Worm (Caenorhabditis elegans) whole organism, L2 larva: Measurements from ENCODE around the gene gyf-1.

Experiments
- C34F6.9 ChIP-seq: fragments of 150-350 bp; optimal IDR thresholded peaks from 2 replicates; lab custom pipeline; 2014; ENCODE audit warnings: missing biosample characterization, missing genetic modification characterization
- F13H6.1 ChIP-seq: sonication (generic microtip); optimal IDR thresholded peaks from 2 replicates; lab custom pipeline; 2016; ENCODE audit warnings: missing genetic modification characterization, missing compliant biosample characterization
- R02D3.7 ChIP-seq: fragments of 150-350 bp; optimal IDR thresholded peaks from 2 replicates; lab custom pipeline; 2014; ENCODE audit warnings: missing biosample characterization, missing genetic modification characterization
- Y55F3AM.14 ChIP-seq: fragments of 200-800 bp; sonication (Bioruptor generic); optimal IDR thresholded peaks from 2 replicates; lab custom pipeline; 2018; ENCODE audit warnings: mild to moderate bottlenecking, missing genetic modification characterization, missing compliant biosample characterization
- ZK546.5 ChIP-seq: sonication (generic microtip); optimal IDR thresholded peaks from 2 replicates; lab custom pipeline; 2017; ENCODE audit warnings: missing biosample characterization, missing genetic modification characterization
- alr-1 ChIP-seq: fragments of 150-350 bp; optimal IDR thresholded peaks from 2 replicates; lab custom pipeline; 2014; ENCODE audit warnings: missing biosample characterization, missing genetic modification characterization
- ama-1 ChIP-seq: fragments of 150-350 bp; optimal IDR thresholded peaks from 2 replicates; lab custom pipeline; 2018; ENCODE audit warnings: inconsistent platforms
- blmp-1 ChIP-seq: sonication (generic microtip); optimal IDR thresholded peaks from 2 replicates; lab custom pipeline; 2017; ENCODE audit warnings: missing genetic modification characterization, mild to moderate bottlenecking, missing compliant biosample characterization, antibody characterized with exemption, moderate library complexity; ENCODE audit not compliant: insufficient read depth
- ceh-16 ChIP-seq: fragments of 150-350 bp; optimal IDR thresholded peaks from 2 replicates; lab custom pipeline; 2014; ENCODE audit warnings: missing biosample characterization, missing genetic modification characterization
- crh-2 ChIP-seq: sonication (generic microtip); optimal IDR thresholded peaks from 2 replicates; lab custom pipeline; 2017; ENCODE audit warnings: missing biosample characterization, missing genetic modification characterization
- dmd-4 ChIP-seq: sonication (generic microtip); optimal IDR thresholded peaks from 2 replicates; lab custom pipeline; 2017; ENCODE audit warnings: missing biosample characterization, missing genetic modification characterization
- egl-27 ChIP-seq: sonication (generic microtip); optimal IDR thresholded peaks from 3 replicates; lab custom pipeline; 2017; ENCODE audit warnings: missing biosample characterization, missing genetic modification reagents, missing genetic modification characterization
- elt-1 ChIP-seq: fragments of 150-350 bp; optimal IDR thresholded peaks from 2 replicates; lab custom pipeline; 2014; ENCODE audit warnings: missing biosample characterization, missing genetic modification characterization
- elt-3 ChIP-seq: sonication (generic microtip); optimal IDR thresholded peaks from 2 replicates; lab custom pipeline; 2017; ENCODE audit warnings: missing biosample characterization, missing genetic modification characterization
- fos-1 ChIP-seq: fragments of 150-350 bp; optimal IDR thresholded peaks from 2 replicates; lab custom pipeline; 2014; ENCODE audit warnings: missing biosample characterization, missing genetic modification characterization
- lin-11 ChIP-seq: fragments of 150-350 bp; sonication (generic microtip); optimal IDR thresholded peaks from 2 replicates; lab custom pipeline; 2014; ENCODE audit warnings: missing biosample characterization, missing genetic modification characterization, inconsistent platforms, mixed read lengths
- lin-13 ChIP-seq: fragments of 150-350 bp; optimal IDR thresholded peaks from 2 replicates; lab custom pipeline; 2014; ENCODE audit warnings: missing biosample characterization, missing genetic modification reagents, missing genetic modification characterization
- lin-39 ChIP-seq: fragments of 150-350 bp; optimal IDR thresholded peaks from 2 replicates; lab custom pipeline; 2014; ENCODE audit warnings: missing biosample characterization, missing genetic modification reagents, missing genetic modification characterization
- lsy-2 ChIP-seq, 2 experiments: fragments of 150-350 bp in 1 of 2; sonication (generic microtip) in 1 of 2; optimal IDR thresholded peaks; 2 replicates each; lab custom pipeline; 2014 to 2017; ENCODE audit warnings: missing biosample characterization in 2 of 2, missing genetic modification characterization in 2 of 2
- mab-5 ChIP-seq: fragments of 150-350 bp; optimal IDR thresholded peaks from 2 replicates; lab custom pipeline; 2014; ENCODE audit warnings: missing biosample characterization, missing genetic modification characterization
- mbf-1 ChIP-seq: sonication (generic microtip); optimal IDR thresholded peaks from 2 replicates; lab custom pipeline; 2017; ENCODE audit warnings: missing biosample characterization, missing genetic modification characterization
- mdl-1 ChIP-seq, 2 experiments: fragments of 150-350 bp in 1 of 2; sonication (generic microtip) in 1 of 2; optimal IDR thresholded peaks; 2 replicates each; lab custom pipeline; 2017; ENCODE audit warnings: missing biosample characterization in 2 of 2, missing genetic modification characterization in 2 of 2
- nhr-10 ChIP-seq: sonication (generic microtip); optimal IDR thresholded peaks from 2 replicates; lab custom pipeline; 2017; ENCODE audit warnings: missing biosample characterization, missing genetic modification characterization
- nhr-11 ChIP-seq: fragments of 150-350 bp; optimal IDR thresholded peaks from 2 replicates; lab custom pipeline; 2014; ENCODE audit warnings: missing biosample characterization, missing genetic modification characterization
- nhr-12 ChIP-seq: fragments of 150-350 bp; optimal IDR thresholded peaks from 2 replicates; lab custom pipeline; 2014; ENCODE audit warnings: missing biosample characterization, missing genetic modification characterization
- nhr-129 ChIP-seq: fragments of 150-350 bp; optimal IDR thresholded peaks from 2 replicates; lab custom pipeline; 2014; ENCODE audit warnings: missing biosample characterization, missing genetic modification characterization
- nhr-21 ChIP-seq: fragments of 150-350 bp; optimal IDR thresholded peaks from 2 replicates; lab custom pipeline; 2014; ENCODE audit warnings: missing biosample characterization, missing genetic modification characterization
- nhr-23 ChIP-seq: fragments of 150-350 bp; optimal IDR thresholded peaks from 2 replicates; lab custom pipeline; 2014; ENCODE audit warnings: missing biosample characterization, missing genetic modification reagents, missing genetic modification characterization
- nhr-237 ChIP-seq: fragments of 150-350 bp; optimal IDR thresholded peaks from 2 replicates; lab custom pipeline; 2014; ENCODE audit warnings: missing biosample characterization, missing genetic modification characterization
- nhr-25 ChIP-seq: fragments of 150-350 bp; sonication (generic microtip); optimal IDR thresholded peaks from 3 replicates; lab custom pipeline; 2014; ENCODE audit warnings: missing biosample characterization, missing genetic modification characterization
- nhr-6 ChIP-seq: fragments of 150-350 bp; optimal IDR thresholded peaks from 2 replicates; lab custom pipeline; 2014; ENCODE audit warnings: missing biosample characterization, missing genetic modification characterization
- peb-1 ChIP-seq: fragments of 150-350 bp; optimal IDR thresholded peaks from 2 replicates; lab custom pipeline; 2014; ENCODE audit warnings: missing biosample characterization, missing genetic modification characterization
- sem-4 ChIP-seq: fragments of 150-350 bp; optimal IDR thresholded peaks from 2 replicates; lab custom pipeline; 2014; ENCODE audit warnings: missing biosample characterization, missing genetic modification reagents, missing genetic modification characterization
- skn-1 ChIP-seq: sonication (generic microtip); optimal IDR thresholded peaks from 2 replicates; lab custom pipeline; 2017; ENCODE audit warnings: missing biosample characterization, missing genetic modification characterization
- sma-3 ChIP-seq: sonication (generic microtip); optimal IDR thresholded peaks from 2 replicates; lab custom pipeline; 2016; ENCODE audit warnings: missing genetic modification reagents, missing genetic modification characterization, missing compliant biosample characterization
- sma-9 ChIP-seq, 2 experiments: fragments of 150-350 bp in 1 of 2; sonication (generic microtip) in 1 of 2; optimal IDR thresholded peaks; 2 replicates each; lab custom pipeline; 2014 to 2016; ENCODE audit warnings: missing genetic modification characterization in 2 of 2, mild to moderate bottlenecking in 1 of 2, missing biosample characterization in 1 of 2, missing compliant biosample characterization in 1 of 2, missing genetic modification reagents in 1 of 2, moderate library complexity in 1 of 2
- snpc-4 ChIP-seq: fragments of 150-350 bp; optimal IDR thresholded peaks from 2 replicates; lab custom pipeline; 2014; ENCODE audit warnings: missing biosample characterization, missing genetic modification characterization
- unc-39 ChIP-seq: fragments of 150-350 bp; optimal IDR thresholded peaks from 2 replicates; lab custom pipeline; 2014; ENCODE audit warnings: missing biosample characterization, missing genetic modification characterization
- unc-55 ChIP-seq: fragments of 150-350 bp; sonication (generic microtip); optimal IDR thresholded peaks from 3 replicates; lab custom pipeline; 2014; ENCODE audit warnings: missing biosample characterization, missing genetic modification reagents, missing genetic modification characterization
- zag-1 ChIP-seq: fragments of 150-350 bp; optimal IDR thresholded peaks from 2 replicates; lab custom pipeline; 2014; ENCODE audit warnings: missing biosample characterization, missing genetic modification characterization
- ztf-1 ChIP-seq: fragments of 200-800 bp; sonication (Bioruptor generic); conservative IDR thresholded peaks from 2 replicates; pipeline ENCODE4 v1.3.6; 2022; ENCODE audit warnings: missing genetic modification characterization, missing compliant biosample characterization
- ztf-11 ChIP-seq: sonication (generic microtip); optimal IDR thresholded peaks from 2 replicates; lab custom pipeline; 2017; ENCODE audit warnings: missing biosample characterization, missing genetic modification characterization

gyf-1 gene

DNA sequence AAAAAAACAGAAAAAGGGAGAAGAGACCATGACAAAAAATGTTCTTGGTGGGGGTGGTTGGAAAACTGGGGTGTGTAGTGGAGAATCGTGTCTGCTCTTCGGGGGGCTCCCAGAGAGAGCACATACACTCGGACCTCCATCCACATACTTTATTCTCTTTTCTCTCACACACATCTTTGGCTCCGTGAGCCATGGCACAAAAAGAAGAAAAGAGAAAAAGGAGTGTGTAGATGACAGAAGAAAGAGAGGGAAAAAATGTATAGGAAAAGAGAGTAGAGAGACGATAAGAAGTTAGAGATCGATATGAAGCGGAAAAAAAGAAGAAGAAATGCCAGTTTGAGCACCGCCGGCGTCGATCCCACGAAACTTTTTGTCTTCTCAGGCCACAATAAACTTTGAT, 24.9 kb downstream of the gyf-1 start:
- TF ChIP-seq nhr-6 (tag; lab: Kevin White, UChicago) (no peak), unc-39 (tag; lab: Kevin White, UChicago) (no peak), nhr-25 (tag; lab: Kevin White, UChicago) (no peak), lsy-2 (tag; optimal IDR thresholded peaks at IDR 0.05; lab: Kevin White, UChicago) (peak; percentile 24 to 54), nhr-12 (tag; lab: Kevin White, UChicago) (no peak), snpc-4 (tag; lab: Kevin White, UChicago) (peak; percentile 7), lin-11 (tag; lab: Kevin White, UChicago) (peak; percentile 21), lin-39 (tag; lab: Kevin White, UChicago) (no peak), unc-55 (peak; percentile 72), nhr-129 (tag; lab: Kevin White, UChicago) (peak; percentile 76), ama-1 (lab: Kevin White, UChicago) (no peak), zag-1 (peak; percentile 79), mab-5 (tag; lab: Kevin White, UChicago) (peak; percentile 60), F13H6.1 (peak; percentile 76), C34F6.9 (tag; lab: Kevin White, UChicago) (peak; percentile 81), crh-2 (peak; percentile 39), ceh-16 (tag; lab: Kevin White, UChicago) (no peak), sma-9 (GFP tag; optimal IDR thresholded peaks at IDR 0.05; lab: Kevin White, UChicago) (peak; percentile 57), sma-9 (tag; optimal IDR thresholded peaks at IDR 0.05; lab: Kevin White, UChicago) (no peak)

DNA sequence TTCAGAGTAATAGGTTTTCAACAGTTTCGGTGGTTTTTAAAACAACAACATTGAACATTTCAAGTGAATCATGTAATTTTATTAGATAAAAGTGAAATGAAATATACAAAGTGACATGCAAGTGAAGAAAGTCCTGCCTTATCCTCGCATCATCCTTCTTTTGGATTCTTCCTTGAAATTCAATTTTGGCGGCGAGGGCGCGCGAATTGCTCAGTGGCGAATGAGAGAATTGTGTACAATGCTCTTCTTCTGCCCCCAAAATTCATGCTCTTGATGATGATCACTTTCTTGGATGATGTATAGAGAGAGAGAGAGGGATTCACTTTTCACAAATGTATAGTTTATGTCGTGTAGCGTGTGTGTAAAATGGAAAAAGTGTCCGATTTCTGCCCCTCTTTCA, 25.6 kb downstream of the gyf-1 start:
- TF ChIP-seq ZK546.5 (tag; lab: Kevin White, UChicago) (no peak), nhr-21 (tag; lab: Kevin White, UChicago) (peak; percentile 20)

DNA sequence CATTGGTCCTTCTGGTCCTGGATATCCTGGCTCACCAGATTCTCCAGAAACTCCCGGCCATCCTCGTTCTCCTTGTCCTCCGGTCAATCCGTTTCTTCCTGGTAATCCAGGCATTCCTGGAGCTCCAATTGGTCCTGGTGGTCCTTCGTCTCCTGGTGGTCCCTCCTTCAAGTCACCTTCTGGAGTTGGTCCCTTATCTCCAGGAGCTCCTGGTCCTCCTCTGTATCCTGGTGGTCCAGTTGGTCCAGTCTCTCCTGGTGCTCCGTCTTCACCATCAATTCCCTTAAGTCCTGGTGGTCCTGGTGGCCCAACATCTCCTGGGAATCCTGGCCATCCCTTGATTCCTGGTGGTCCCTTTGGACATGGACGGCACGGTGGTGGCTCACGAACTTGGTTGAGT, 26.6 kb downstream of the gyf-1 start:
- no peak for TF ChIP-seq nhr-237 (tag; lab: Kevin White, UChicago)
- TF ChIP-seq R02D3.7 (tag; lab: Kevin White, UChicago) = no peak
- no peak for TF ChIP-seq sem-4 (tag; lab: Kevin White, UChicago)
- no peak for TF ChIP-seq elt-3
- no peak for TF ChIP-seq lsy-2 (tag; optimal IDR thresholded peaks at IDR 0.05; lab: Kevin White, UChicago)
- no peak for TF ChIP-seq egl-27
- TF ChIP-seq unc-55 = no peak
- no peak for TF ChIP-seq F13H6.1
- no peak for TF ChIP-seq ztf-11 (tag; lab: Kevin White, UChicago)
- TF ChIP-seq nhr-25 (tag; lab: Kevin White, UChicago) = no peak
- no peak for TF ChIP-seq ama-1 (lab: Kevin White, UChicago)
- TF ChIP-seq zag-1 = no peak
- TF ChIP-seq peb-1 = no peak
- no peak for TF ChIP-seq blmp-1 (tag; lab: Kevin White, UChicago)
- TF ChIP-seq Y55F3AM.14 (GFP tag; lab: Kevin White, UChicago) = no peak
- TF ChIP-seq nhr-23 = no peak
- TF ChIP-seq, all 48 proteins: peak for 0

DNA sequence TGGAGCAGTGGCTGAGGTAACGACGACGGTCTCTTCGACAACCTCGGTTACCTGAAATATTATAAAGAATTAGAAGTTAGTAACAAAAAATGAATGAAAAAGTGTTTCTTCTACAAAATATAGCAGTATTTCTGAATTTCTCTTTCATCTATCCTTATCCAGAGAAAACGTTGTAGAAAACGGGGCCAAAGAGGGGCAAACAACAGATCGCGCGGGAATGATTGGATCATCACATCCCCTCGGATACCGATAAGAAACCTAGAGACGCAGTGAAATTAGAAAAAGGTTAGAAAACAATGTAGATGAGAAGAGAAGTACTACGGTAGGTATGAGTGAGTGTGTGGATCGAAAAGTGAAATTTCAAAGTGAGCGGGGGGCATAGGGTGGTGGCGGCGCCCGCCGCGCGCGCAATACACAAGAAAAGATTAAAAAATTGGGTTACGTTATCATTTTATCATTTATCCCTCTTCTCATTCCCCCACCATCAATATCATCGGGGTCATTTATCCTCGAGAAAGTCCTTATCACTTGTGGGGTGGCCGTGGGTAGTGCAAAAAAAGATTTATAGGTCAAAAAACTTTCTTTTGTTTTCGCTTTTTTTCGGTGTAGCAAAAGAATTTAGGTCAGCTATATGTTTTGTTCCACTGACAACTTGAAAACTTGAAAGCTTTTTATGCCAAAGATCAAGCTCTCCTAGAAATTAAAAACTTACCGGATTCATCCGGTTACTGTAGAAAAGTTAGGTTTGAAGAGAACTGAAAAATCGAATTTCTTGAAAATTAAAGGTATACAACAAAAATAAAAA, 28.3 kb downstream of the gyf-1 start, which contains the start of the genes dpy-10 and T14B4.19:
Gene dpy-10, minus strand, starts transcription at position 51 of the 805 bp plus-strand sequence.
Gene T14B4.19, minus strand, starts transcription at position 755 of the 805 bp plus-strand sequence.
- no peak for TF ChIP-seq lin-39 (tag; lab: Kevin White, UChicago)
- TF ChIP-seq fos-1 (tag; lab: Kevin White, UChicago) = peak; percentile 33
- no peak for TF ChIP-seq ceh-16 (tag; lab: Kevin White, UChicago)
- TF ChIP-seq C34F6.9 (tag; lab: Kevin White, UChicago) = no peak
- TF ChIP-seq ZK546.5 (tag; lab: Kevin White, UChicago) = no peak
- TF ChIP-seq dmd-4 (tag; lab: Kevin White, UChicago) = no peak
- no peak for TF ChIP-seq R02D3.7 (tag; lab: Kevin White, UChicago)
- no peak for TF ChIP-seq ztf-1 (GFP tag; lab: Robert Waterston, UW)
- TF ChIP-seq lin-11 (tag; lab: Kevin White, UChicago) = no peak
- no peak for TF ChIP-seq nhr-23
- TF ChIP-seq elt-1 (tag; lab: Kevin White, UChicago) = peak; percentile 42
- TF ChIP-seq elt-3 = no peak
- TF ChIP-seq nhr-129 (tag; lab: Kevin White, UChicago) = no peak
- no peak for TF ChIP-seq Y55F3AM.14 (GFP tag; lab: Kevin White, UChicago)
- TF ChIP-seq nhr-25 (tag; lab: Kevin White, UChicago) = no peak
- TF ChIP-seq crh-2 = no peak
- TF ChIP-seq lin-13 (GFP tag; lab: Kevin White, UChicago) = no peak
- TF ChIP-seq mab-5 (tag; lab: Kevin White, UChicago) = no peak
- TF ChIP-seq unc-55 = no peak
- no peak for TF ChIP-seq snpc-4 (tag; lab: Kevin White, UChicago)
- no peak for TF ChIP-seq mbf-1 (tag; lab: Kevin White, UChicago)
- TF ChIP-seq sma-3 (GFP tag; lab: Kevin White, UChicago) = peak; percentile 51
- TF ChIP-seq skn-1 (tag; lab: Kevin White, UChicago) = no peak
- TF ChIP-seq nhr-10 (tag; lab: Kevin White, UChicago) = no peak
- TF ChIP-seq peb-1 = no peak
- no peak for TF ChIP-seq ama-1 (lab: Kevin White, UChicago)
- no peak for TF ChIP-seq nhr-6 (tag; lab: Kevin White, UChicago)
- peak; percentile 84 for TF ChIP-seq sma-9 (GFP tag; optimal IDR thresholded peaks at IDR 0.05; lab: Kevin White, UChicago)
- TF ChIP-seq sma-9 (tag; optimal IDR thresholded peaks at IDR 0.05; lab: Kevin White, UChicago) = no peak
- no peak for TF ChIP-seq ztf-11 (tag; lab: Kevin White, UChicago)
- TF ChIP-seq mdl-1 (tag; optimal IDR thresholded peaks at IDR 0.05; lab: Kevin White, UChicago) = no peak
- TF ChIP-seq sem-4 (tag; lab: Kevin White, UChicago) = peak; percentile 16
- no peak for TF ChIP-seq nhr-12 (tag; lab: Kevin White, UChicago)
- peak; percentile 92 for TF ChIP-seq nhr-21 (tag; lab: Kevin White, UChicago)
- no peak for TF ChIP-seq nhr-11
- TF ChIP-seq alr-1 = no peak
